Fruit fly (Drosophila melanogaster) whole organism, embryonic: ENCODE results near the gene Ser7.
A peak's percentile ranks its signal among the peaks of the same experiment; 100 is the strongest.

ENCODE experiments used
- CG10959 ChIP-seq: fragments of 200-800 bp; sonication (Bioruptor generic); IDR thresholded peaks from 2 replicates; pipeline ENCODE4 v1.3.6; 2022; ENCODE audit warnings: missing biosample characterization, missing genetic modification characterization
- CG11456 ChIP-seq: fragments of 200-800 bp; sonication (Bioruptor generic); IDR thresholded peaks from 3 replicates; pipeline ENCODE4 v1.3.6; 2022; ENCODE audit warnings: missing biosample characterization, missing genetic modification characterization
- CG11560 ChIP-seq: fragments of 200-800 bp; sonication (Bioruptor generic); IDR thresholded peaks from 3 replicates; pipeline ENCODE4 v1.3.6; 2022; ENCODE audit warnings: missing biosample characterization, missing genetic modification characterization
- CG12236 ChIP-seq: fragments of 200-800 bp; sonication (Bioruptor generic); optimal IDR thresholded peaks from 2 replicates; lab custom pipeline; 2016; ENCODE audit warnings: missing biosample characterization, missing genetic modification characterization
- CG13424 ChIP-seq: fragments of 200-800 bp; sonication (Bioruptor generic); optimal IDR thresholded peaks from 2 replicates; lab custom pipeline; 2019; ENCODE audit warnings: missing biosample characterization, mild to moderate bottlenecking, missing genetic modification characterization, moderate library complexity
- CG13775 ChIP-seq: fragments of 200-800 bp; sonication (Bioruptor generic); optimal IDR thresholded peaks from 3 replicates; lab custom pipeline; 2017; ENCODE audit warnings: missing biosample characterization, mild to moderate bottlenecking, missing genetic modification characterization
- CG15011 ChIP-seq: fragments of 200-800 bp; sonication (Bioruptor generic); optimal IDR thresholded peaks from 3 replicates; lab custom pipeline; 2018; ENCODE audit warnings: missing biosample characterization, mild to moderate bottlenecking, missing genetic modification characterization
- CG15073 ChIP-seq: fragments of 200-800 bp; sonication (Bioruptor generic); optimal IDR thresholded peaks from 2 replicates; lab custom pipeline; 2016; ENCODE audit warnings: missing biosample characterization, missing genetic modification characterization
- CG1529 ChIP-seq: fragments of 200-800 bp; sonication (Bioruptor generic); optimal IDR thresholded peaks from 3 replicates; lab custom pipeline; 2018; ENCODE audit warnings: missing biosample characterization, missing genetic modification characterization
- CG2678 ChIP-seq: fragments of 200-800 bp; sonication (Bioruptor generic); optimal IDR thresholded peaks from 3 replicates; lab custom pipeline; 2019; ENCODE audit warnings: missing biosample characterization, mild to moderate bottlenecking, missing genetic modification characterization, moderate library complexity
- CG31224 ChIP-seq: fragments of 200-800 bp; sonication (Bioruptor generic); IDR thresholded peaks from 2 replicates; pipeline ENCODE4 v1.3.6; 2022; ENCODE audit warnings: missing biosample characterization, missing genetic modification characterization
- CG31441 ChIP-seq: fragments of 200-800 bp; sonication (Bioruptor generic); IDR thresholded peaks from 2 replicates; pipeline ENCODE4 v1.3.6; 2022; ENCODE audit warnings: missing biosample characterization, missing genetic modification characterization
- CG3163 ChIP-seq: fragments of 200-800 bp; sonication (Bioruptor generic); optimal IDR thresholded peaks from 3 replicates; lab custom pipeline; 2016; ENCODE audit warnings: missing biosample characterization, missing genetic modification characterization
- CG3838 ChIP-seq: fragments of 200-800 bp; sonication (Bioruptor generic); optimal IDR thresholded peaks from 3 replicates; lab custom pipeline; 2016; ENCODE audit warnings: missing biosample characterization, missing genetic modification characterization
- CG3995 ChIP-seq: fragments of 200-800 bp; sonication (Bioruptor generic); optimal IDR thresholded peaks from 3 replicates; lab custom pipeline; 2016; ENCODE audit warnings: missing biosample characterization, missing genetic modification characterization
- CG43689 ChIP-seq: fragments of 200-800 bp; sonication (Bioruptor generic); IDR thresholded peaks from 2 replicates; pipeline ENCODE4 v1.3.6; 2022; ENCODE audit warnings: missing biosample characterization, missing genetic modification characterization
- CG4617 ChIP-seq: fragments of 200-800 bp; sonication (Bioruptor generic); optimal IDR thresholded peaks from 3 replicates; lab custom pipeline; 2016; ENCODE audit warnings: missing biosample characterization, missing genetic modification characterization, borderline replicate concordance
- CG4707 ChIP-seq: fragments of 200-800 bp; sonication (Bioruptor generic); optimal IDR thresholded peaks from 2 replicates; lab custom pipeline; 2018; ENCODE audit warnings: missing biosample characterization, mild to moderate bottlenecking, missing genetic modification characterization, moderate library complexity
- CG4730 ChIP-seq: fragments of 200-800 bp; sonication (Bioruptor generic); IDR thresholded peaks from 2 replicates; pipeline ENCODE4 v1.3.6; 2022; ENCODE audit warnings: missing biosample characterization, missing genetic modification characterization
- CG6854 ChIP-seq: fragments of 200-800 bp; sonication (Bioruptor generic); optimal IDR thresholded peaks from 3 replicates; lab custom pipeline; 2017; ENCODE audit warnings: missing biosample characterization, mild to moderate bottlenecking, missing genetic modification characterization
- CG7745 ChIP-seq: fragments of 200-800 bp; sonication (Bioruptor generic); optimal IDR thresholded peaks from 2 replicates; lab custom pipeline; 2018; ENCODE audit warnings: missing biosample characterization, mild to moderate bottlenecking, missing genetic modification characterization, moderate library complexity
- CG8290 ChIP-seq, 3 experiments: fragments of 200-800 bp; sonication (Bioruptor generic); optimal IDR thresholded peaks; 2 replicates each; lab custom pipeline; 2016 to 2019; ENCODE audit warnings: missing biosample characterization in 3 of 3, missing genetic modification characterization in 3 of 3, mild to moderate bottlenecking in 2 of 3, moderate library complexity in 1 of 3
- CG8478 ChIP-seq: fragments of >200 bp; optimal IDR thresholded peaks from 2 replicates; lab custom pipeline; 2018
- Deaf1 ChIP-seq: fragments of 200-800 bp; optimal IDR thresholded peaks from 3 replicates; lab custom pipeline; 2019; ENCODE audit warnings: missing biosample characterization, mild to moderate bottlenecking, missing genetic modification characterization, moderate library complexity
- Drgx ChIP-seq: fragments of 200-800 bp; sonication (Bioruptor generic); IDR thresholded peaks from 2 replicates; pipeline ENCODE4 v1.3.6; 2022; ENCODE audit warnings: missing biosample characterization, missing genetic modification characterization
- Ets97D ChIP-seq: fragments of 200-800 bp; sonication (Bioruptor generic); optimal IDR thresholded peaks from 3 replicates; lab custom pipeline; 2016; ENCODE audit warnings: missing biosample characterization, missing genetic modification characterization
- Fer1 ChIP-seq: fragments of 200-800 bp; sonication (Bioruptor generic); optimal IDR thresholded peaks from 2 replicates; lab custom pipeline; 2017; ENCODE audit warnings: missing biosample characterization, mild to moderate bottlenecking, missing genetic modification characterization
- HLHmδ ChIP-seq: fragments of 200-800 bp; sonication (Bioruptor generic); optimal IDR thresholded peaks from 2 replicates; lab custom pipeline; 2018; ENCODE audit warnings: missing biosample characterization, mild to moderate bottlenecking, missing genetic modification characterization, moderate library complexity
- Vsx1 ChIP-seq: fragments of 200-800 bp; sonication (Bioruptor generic); optimal IDR thresholded peaks from 2 replicates; lab custom pipeline; 2017; ENCODE audit warnings: missing biosample characterization, mild to moderate bottlenecking, missing genetic modification characterization, missing genetic modification reagents
- abd-A ChIP-seq: fragments of 200-800 bp; sonication (Bioruptor generic); optimal IDR thresholded peaks from 3 replicates; lab custom pipeline; 2019; ENCODE audit warnings: missing biosample characterization, mild to moderate bottlenecking, missing genetic modification characterization, moderate library complexity
- az2 ChIP-seq: fragments of 200-800 bp; sonication (Bioruptor generic); optimal IDR thresholded peaks from 3 replicates; lab custom pipeline; 2016; ENCODE audit warnings: missing biosample characterization, missing genetic modification characterization
- chinmo ChIP-seq: fragments of 200-800 bp; sonication (Bioruptor generic); IDR thresholded peaks from 4 replicates; pipeline ENCODE4 v1.3.6; 2022; ENCODE audit warnings: missing biosample characterization, missing genetic modification characterization; ENCODE audit not compliant: partially characterized antibody
- chn ChIP-seq: fragments of 200-800 bp; sonication (Bioruptor generic); optimal IDR thresholded peaks from 2 replicates; lab custom pipeline; 2016; ENCODE audit warnings: missing biosample characterization, missing genetic modification characterization
- dm ChIP-seq: fragments of 200-800 bp; sonication (Bioruptor generic); optimal IDR thresholded peaks from 3 replicates; lab custom pipeline; 2016; ENCODE audit warnings: missing biosample characterization, missing genetic modification characterization
- dysf ChIP-seq: fragments of 200-800 bp; sonication (Bioruptor generic); IDR thresholded peaks from 3 replicates; pipeline ENCODE4 v1.3.6; 2022; ENCODE audit warnings: missing biosample characterization, missing genetic modification characterization
- fd102C ChIP-seq: fragments of 200-800 bp; sonication (Bioruptor generic); optimal IDR thresholded peaks from 2 replicates; lab custom pipeline; 2018; ENCODE audit warnings: missing biosample characterization, mild to moderate bottlenecking, missing genetic modification characterization, moderate library complexity
- grn ChIP-seq: fragments of 200-800 bp; sonication (Bioruptor generic); optimal IDR thresholded peaks from 3 replicates; lab custom pipeline; 2017; ENCODE audit warnings: missing biosample characterization, missing genetic modification characterization
- gt ChIP-seq: fragments of 200-800 bp; sonication (Bioruptor generic); IDR thresholded peaks from 2 replicates; pipeline ENCODE4 v1.3.6; 2022; ENCODE audit warnings: missing biosample characterization, missing genetic modification characterization
- insv ChIP-seq, 2 experiments: fragments of 200-800 bp; sonication (Bioruptor generic); optimal IDR thresholded peaks; 3 replicates each; lab custom pipeline; 2016 to 2018; ENCODE audit warnings: missing biosample characterization in 2 of 2, missing genetic modification characterization in 2 of 2
- kay ChIP-seq: fragments of 200-800 bp; sonication (Bioruptor generic); optimal IDR thresholded peaks from 2 replicates; lab custom pipeline; 2016; ENCODE audit warnings: missing biosample characterization, missing genetic modification characterization
- maf-S ChIP-seq: fragments of 200-800 bp; sonication (Bioruptor generic); optimal IDR thresholded peaks from 2 replicates; lab custom pipeline; 2016; ENCODE audit warnings: missing biosample characterization, missing genetic modification characterization
- nerfin-1 ChIP-seq: fragments of 200-800 bp; sonication (Bioruptor generic); optimal IDR thresholded peaks from 3 replicates; lab custom pipeline; 2019; ENCODE audit warnings: missing biosample characterization, mild to moderate bottlenecking, missing genetic modification characterization, moderate library complexity
- peb ChIP-seq: fragments of 200-800 bp; sonication (Bioruptor generic); IDR thresholded peaks from 2 replicates; pipeline ENCODE4 v1.3.6; 2022; ENCODE audit warnings: missing biosample characterization, missing genetic modification characterization
- phol ChIP-seq: fragments of 200-800 bp; sonication (Bioruptor generic); optimal IDR thresholded peaks from 3 replicates; lab custom pipeline; 2018; ENCODE audit warnings: missing biosample characterization, mild to moderate bottlenecking, missing genetic modification characterization, moderate library complexity
- row ChIP-seq: fragments of 200-800 bp; sonication (Bioruptor generic); IDR thresholded peaks from 3 replicates; pipeline ENCODE4 v1.3.6; 2022; ENCODE audit warnings: missing biosample characterization, missing genetic modification characterization
- sc ChIP-seq, 3 experiments: fragments of >200 bp in 2 of 3; fragments of 200-800 bp in 1 of 3; sonication (Bioruptor generic) in 1 of 3; optimal IDR thresholded peaks; 2 replicates in 2 of 3; 3 replicates in 1 of 3; lab custom pipeline; 2017; ENCODE audit warnings: mild to moderate bottlenecking in 1 of 3, missing biosample characterization in 1 of 3, missing genetic modification characterization in 1 of 3, missing genetic modification reagents in 1 of 3
- schlank ChIP-seq: fragments of 200-800 bp; sonication (Bioruptor generic); optimal IDR thresholded peaks from 2 replicates; lab custom pipeline; 2018; ENCODE audit warnings: missing biosample characterization, mild to moderate bottlenecking, missing genetic modification characterization
- sd ChIP-seq: fragments of 200-800 bp; sonication (Bioruptor generic); optimal IDR thresholded peaks from 3 replicates; lab custom pipeline; 2018; ENCODE audit warnings: missing biosample characterization, mild to moderate bottlenecking, missing genetic modification characterization, moderate library complexity
- sens ChIP-seq: fragments of 200-800 bp; sonication (Bioruptor generic); peaks from one replicate; lab custom pipeline; 2016; ENCODE audit warnings: missing biosample characterization, missing genetic modification characterization
- sna ChIP-seq: fragments of 200-800 bp; sonication (Bioruptor generic); IDR thresholded peaks from 2 replicates; pipeline ENCODE4 v1.3.6; 2022; ENCODE audit warnings: missing biosample characterization, missing genetic modification characterization; ENCODE audit not compliant: partially characterized antibody
- ttk ChIP-seq: fragments of 200-800 bp; sonication (Bioruptor generic); IDR thresholded peaks from 2 replicates; pipeline ENCODE4 v2.1.2; 2022; ENCODE audit warnings: missing biosample characterization, missing genetic modification characterization

The Ser7 gene

DNA sequence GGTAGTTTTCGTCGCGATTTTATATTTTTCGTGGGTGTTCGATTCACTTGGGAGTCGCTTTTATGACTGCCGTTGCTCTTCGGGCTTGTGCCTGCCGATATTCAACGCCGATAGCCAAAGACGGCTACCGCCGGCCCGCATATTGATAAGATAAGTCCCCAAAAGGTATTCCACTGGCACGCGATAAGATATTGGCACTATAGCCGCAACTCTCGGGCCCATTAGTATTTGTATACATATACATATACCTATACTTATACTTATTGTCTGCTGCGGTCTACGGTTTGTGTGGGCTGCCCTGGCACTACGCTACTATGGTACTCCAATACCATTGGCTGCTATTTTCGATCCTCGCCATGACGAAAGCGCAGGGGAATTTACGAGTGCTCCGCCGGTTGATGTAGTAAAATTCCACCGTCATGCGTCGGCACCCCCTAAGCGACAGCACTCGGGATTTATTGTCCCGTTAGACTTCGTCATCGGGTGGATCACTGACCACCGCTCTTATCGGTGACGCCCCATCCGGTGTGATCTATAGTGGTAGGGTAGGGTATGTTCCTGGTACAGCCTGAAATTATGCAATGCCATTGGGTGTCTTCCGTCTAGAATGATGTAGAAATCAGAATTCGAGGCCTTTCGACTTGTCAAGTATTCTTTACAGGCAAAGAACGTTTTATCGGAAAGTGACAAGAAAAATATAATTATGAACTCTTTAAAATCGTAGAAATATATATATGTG lies 3.6 kb downstream of the Ser7 start, which contains the start of gene CG45060 (continued):
- TF ChIP-seq phol (tag; lab: Kevin White, UChicago) (no peak), CG31224 (GFP tag; lab: Robert Waterston, UW) (no peak), sd (peak; percentile 99), CG10959 (no peak), CG2678 (tag; lab: Kevin White, UChicago) (peak; percentile 4), Fer1 (GFP tag; lab: Kevin White, UChicago) (peak; percentile 15), maf-S (GFP tag; lab: Kevin White, UChicago) (no peak), chinmo (0 out of 4 replicates have a peak, but pooled peaks have one; percentile 8), CG15011 (GFP tag; lab: Kevin White, UChicago) (no peak), kay (GFP tag; lab: Kevin White, UChicago) (no peak), CG7745 (tag; lab: Kevin White, UChicago) (no peak), CG4730 (GFP tag; lab: Robert Waterston, UW) (no peak), sens (peak; percentile 65), CG31441 (GFP tag; lab: Robert Waterston, UW) (no peak), ttk (GFP tag; lab: Robert Waterston, UW) (peak; percentile 11; the same call in 1 of the 2 replicates), az2 (GFP tag; lab: Kevin White, UChicago) (no peak), HLHmδ (GFP tag; lab: Kevin White, UChicago) (no peak), peb (GFP tag; lab: Robert Waterston, UW) (no peak), schlank (tag; lab: Kevin White, UChicago) (no peak), Drgx (GFP tag; lab: Robert Waterston, UW) (no peak), sc (optimal IDR thresholded peaks at IDR 0.05; lab: Kevin White, UChicago) (no peak), sc (GFP tag; optimal IDR thresholded peaks at IDR 0.05; lab: Kevin White, UChicago) (no peak), abd-A (no peak), CG6854 (GFP tag; lab: Kevin White, UChicago) (no peak), CG43689 (GFP tag; lab: Robert Waterston, UW) (no peak), CG3995 (GFP tag; lab: Kevin White, UChicago) (peak; percentile 14), nerfin-1 (no peak), CG8478 (lab: Kevin White, UChicago) (no peak), CG8290 (GFP tag; optimal IDR thresholded peaks at IDR 0.05; lab: Kevin White, UChicago) (no peak), CG8290 (tag; optimal IDR thresholded peaks at IDR 0.05; lab: Kevin White, UChicago) (peak in 1 of 2 experiments; percentile 33), row (GFP tag; lab: Robert Waterston, UW) (0 out of 3 replicates have a peak, but pooled peaks have one; percentile 8), CG12236 (no peak), sna (GFP tag; lab: Robert Waterston, UW) (no peak), grn (no peak)

DNA sequence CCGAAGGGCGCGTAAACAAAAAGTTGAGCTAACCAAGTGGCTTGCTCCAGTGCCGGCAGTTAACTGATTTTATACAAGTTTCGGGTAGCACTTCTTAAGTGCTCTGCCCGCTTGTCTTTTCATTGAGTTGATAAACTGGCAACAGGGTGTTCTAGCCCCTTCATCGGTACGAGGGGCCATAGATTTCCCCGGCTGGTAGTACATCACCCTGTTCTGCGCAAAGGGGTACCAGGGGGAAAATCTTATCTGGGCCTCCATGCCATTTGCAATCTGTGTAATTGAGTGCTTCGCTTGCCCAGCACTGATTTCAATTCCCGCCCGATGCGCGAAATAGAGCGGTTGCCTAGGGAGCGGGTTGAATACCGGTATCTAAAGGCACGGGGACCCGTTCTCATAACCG lies 6.6 kb downstream of the Ser7 start, which contains the start of gene CG45061:
Gene CG45061 (minus strand): TSS at position 71 of the 400 bp plus-strand sequence.
- TF ChIP-seq CG2678 (tag; lab: Kevin White, UChicago) (peak; percentile 8), CG11456 (GFP tag; lab: Robert Waterston, UW) (peak; percentile 32; the same call in 1 of the 3 replicates), CG15073 (GFP tag; lab: Kevin White, UChicago) (no peak), fd102C (GFP tag; lab: Kevin White, UChicago) (no peak), dysf (GFP tag; lab: Robert Waterston, UW) (no peak), Deaf1 (tag; lab: Kevin White, UChicago) (no peak), CG4707 (GFP tag; lab: Kevin White, UChicago) (no peak), gt (no peak), CG3163 (no peak), dm (GFP tag; lab: Kevin White, UChicago) (no peak), CG11560 (tag; lab: Robert Waterston, UW) (no peak), CG13424 (tag; lab: Kevin White, UChicago) (no peak), Ets97D (GFP tag; lab: Kevin White, UChicago) (no peak), insv (GFP tag; optimal IDR thresholded peaks at IDR 0.05; lab: Kevin White, UChicago) (no peak), Vsx1 (no peak), CG1529 (GFP tag; lab: Kevin White, UChicago) (no peak), chn (GFP tag; lab: Kevin White, UChicago) (no peak), CG3838 (GFP tag; lab: Kevin White, UChicago) (no peak), CG4617 (GFP tag; lab: Kevin White, UChicago) (no peak), CG13775 (GFP tag; lab: Kevin White, UChicago) (no peak)
